Fruit fly (Drosophila melanogaster) whole organism, prepupa: ENCODE results near the gene PNPase.

ENCODE experiments used
- Blimp-1 ChIP-seq: fragments of 200-800 bp; sonication (Bioruptor generic); optimal IDR thresholded peaks from 3 replicates; lab custom pipeline; 2017; ENCODE audit warnings: missing biosample characterization, missing genetic modification characterization, mild to moderate bottlenecking, moderate library complexity, missing genetic modification reagents
- CG10631 ChIP-seq: fragments of 200-800 bp; sonication (Bioruptor generic); optimal IDR thresholded peaks from 2 replicates; lab custom pipeline; 2016; ENCODE audit warnings: missing biosample characterization, missing genetic modification characterization
- CG11294 ChIP-seq: fragments of 200-800 bp; sonication (Bioruptor generic); IDR thresholded peaks from 2 replicates; pipeline ENCODE4 v1.3.6; 2022; ENCODE audit warnings: missing biosample characterization, missing genetic modification characterization
- CG11902 ChIP-seq: fragments of 200-800 bp; sonication (Bioruptor generic); optimal IDR thresholded peaks from 3 replicates; lab custom pipeline; 2016; ENCODE audit warnings: missing biosample characterization, missing genetic modification characterization
- CG3032 ChIP-seq: fragments of 200-800 bp; optimal IDR thresholded peaks from 2 replicates; lab custom pipeline; 2019; ENCODE audit warnings: missing biosample characterization, mild to moderate bottlenecking, missing genetic modification characterization, moderate library complexity
- CG32006 ChIP-seq: fragments of 200-800 bp; sonication (Bioruptor generic); optimal IDR thresholded peaks from 3 replicates; lab custom pipeline; 2017; ENCODE audit warnings: missing biosample characterization, mild to moderate bottlenecking, missing genetic modification characterization
- CG34406 ChIP-seq: fragments of 200-800 bp; sonication (Bioruptor generic); optimal IDR thresholded peaks from 3 replicates; lab custom pipeline; 2016; ENCODE audit warnings: missing biosample characterization, missing genetic modification characterization
- CG4318 ChIP-seq: fragments of 200-800 bp; sonication (Bioruptor generic); optimal IDR thresholded peaks from 3 replicates; lab custom pipeline; 2017; ENCODE audit warnings: missing biosample characterization, mild to moderate bottlenecking, missing genetic modification characterization
- CG6276 ChIP-seq: fragments of 200-800 bp; sonication (Bioruptor generic); optimal IDR thresholded peaks from 2 replicates; lab custom pipeline; 2017; ENCODE audit warnings: missing biosample characterization, mild to moderate bottlenecking, missing genetic modification characterization
- CG6792 ChIP-seq: fragments of 200-800 bp; sonication (Bioruptor generic); optimal IDR thresholded peaks from 3 replicates; lab custom pipeline; 2016; ENCODE audit warnings: missing biosample characterization, missing genetic modification characterization
- CG6808 ChIP-seq: fragments of 200-800 bp; sonication (Bioruptor generic); optimal IDR thresholded peaks from 3 replicates; lab custom pipeline; 2017; ENCODE audit warnings: missing biosample characterization, missing genetic modification characterization, mild to moderate bottlenecking, moderate library complexity, missing genetic modification reagents
- CG7368 ChIP-seq: fragments of 200-800 bp; sonication (Bioruptor generic); optimal IDR thresholded peaks from 3 replicates; lab custom pipeline; 2016; ENCODE audit warnings: missing biosample characterization, missing genetic modification characterization
- CG8119 ChIP-seq: fragments of 200-800 bp; sonication (Bioruptor generic); IDR thresholded peaks from 3 replicates; pipeline ENCODE4 v1.3.6; 2022; ENCODE audit warnings: missing biosample characterization, missing genetic modification characterization
- CG8319 ChIP-seq: fragments of 200-800 bp; sonication (Bioruptor generic); optimal IDR thresholded peaks from 3 replicates; lab custom pipeline; 2016; ENCODE audit warnings: missing biosample characterization, missing genetic modification characterization
- Eip93F ChIP-seq: fragments of 200-800 bp; sonication (Bioruptor generic); optimal IDR thresholded peaks from 2 replicates; lab custom pipeline; 2016; ENCODE audit warnings: missing biosample characterization, mild to moderate bottlenecking, missing genetic modification characterization
- Ets21C ChIP-seq: fragments of 200-800 bp; sonication (Bioruptor generic); optimal IDR thresholded peaks from 3 replicates; lab custom pipeline; 2016; ENCODE audit warnings: missing biosample characterization, missing genetic modification characterization
- Ets96B ChIP-seq: fragments of 200-800 bp; optimal IDR thresholded peaks from 2 replicates; lab custom pipeline; 2019; ENCODE audit warnings: missing biosample characterization, mild to moderate bottlenecking, missing genetic modification characterization, moderate library complexity
- Hr38 ChIP-seq: sonication (Bioruptor generic); optimal IDR thresholded peaks from 2 replicates; lab custom pipeline; 2016; ENCODE audit warnings: missing biosample characterization, missing genetic modification characterization
- Hr4 ChIP-seq: fragments of 200-800 bp; sonication (Bioruptor generic); optimal IDR thresholded peaks from 3 replicates; lab custom pipeline; 2016; ENCODE audit warnings: missing biosample characterization, missing genetic modification characterization
- Met ChIP-seq: fragments of 200-800 bp; sonication (Bioruptor generic); optimal IDR thresholded peaks from 3 replicates; lab custom pipeline; 2016; ENCODE audit warnings: missing biosample characterization, missing genetic modification characterization
- OdsH ChIP-seq: fragments of 200-800 bp; sonication (Bioruptor generic); optimal IDR thresholded peaks from 3 replicates; lab custom pipeline; 2016; ENCODE audit warnings: missing biosample characterization, missing genetic modification characterization
- Sox102F ChIP-seq: fragments of 200-800 bp; sonication (Bioruptor generic); optimal IDR thresholded peaks from 2 replicates; lab custom pipeline; 2016; ENCODE audit warnings: missing biosample characterization, mild to moderate bottlenecking, missing genetic modification characterization
- Sox15 ChIP-seq: fragments of 200-800 bp; sonication (Bioruptor generic); optimal IDR thresholded peaks from 3 replicates; lab custom pipeline; 2016; ENCODE audit warnings: missing biosample characterization, missing genetic modification characterization
- acj6 ChIP-seq: fragments of 200-800 bp; sonication (Bioruptor generic); optimal IDR thresholded peaks from 3 replicates; lab custom pipeline; 2016; ENCODE audit warnings: missing biosample characterization, missing genetic modification characterization
- cyc ChIP-seq: fragments of 200-800 bp; sonication (Bioruptor generic); optimal IDR thresholded peaks from 3 replicates; lab custom pipeline; 2016; ENCODE audit warnings: missing biosample characterization, missing genetic modification characterization
- dac ChIP-seq: fragments of 200-800 bp; sonication (Bioruptor generic); optimal IDR thresholded peaks from 2 replicates; lab custom pipeline; 2017; ENCODE audit warnings: missing biosample characterization, mild to moderate bottlenecking, missing genetic modification characterization
- esn ChIP-seq: fragments of 200-800 bp; sonication (Bioruptor generic); optimal IDR thresholded peaks from 2 replicates; lab custom pipeline; 2016; ENCODE audit warnings: missing biosample characterization, mild to moderate bottlenecking, missing genetic modification characterization, moderate library complexity
- fd85E ChIP-seq: fragments of 200-800 bp; sonication (Bioruptor generic); optimal IDR thresholded peaks from 3 replicates; lab custom pipeline; 2016; ENCODE audit warnings: missing biosample characterization, missing genetic modification characterization
- net ChIP-seq: fragments of 200-800 bp; sonication (Bioruptor generic); optimal IDR thresholded peaks from 3 replicates; lab custom pipeline; 2016; ENCODE audit warnings: missing biosample characterization, missing genetic modification characterization
- spab ChIP-seq: fragments of 200-800 bp; sonication (Bioruptor generic); optimal IDR thresholded peaks from 2 replicates; lab custom pipeline; 2017; ENCODE audit warnings: missing biosample characterization, mild to moderate bottlenecking, missing genetic modification characterization, missing genetic modification reagents
- ss ChIP-seq, 2 experiments: fragments of 200-800 bp; sonication (Bioruptor generic); optimal IDR thresholded peaks; 2 replicates in 1 of 2; 3 replicates in 1 of 2; lab custom pipeline; 2017 to 2018; ENCODE audit warnings: mild to moderate bottlenecking in 2 of 2, missing biosample characterization in 2 of 2, missing genetic modification characterization in 2 of 2, moderate library complexity in 1 of 2
- svp ChIP-seq: fragments of 200-800 bp; sonication (Bioruptor generic); peaks from one replicate; lab custom pipeline; 2016; ENCODE audit warnings: missing biosample characterization, missing genetic modification characterization

PNPase gene

dm6 chr3R:31404499-31405276 is 564 bp downstream of the PNPase start, which contains the start of gene Gprk2 (continued):
- peak; percentile 100 for TF ChIP-seq Ets96B (tag; lab: Kevin White, UChicago)
- peak; percentile 100 for TF ChIP-seq Sox102F (GFP tag; lab: Kevin White, UChicago)
- TF ChIP-seq cyc (GFP tag; lab: Kevin White, UChicago) = peak; percentile 100
- peak; percentile 99 for TF ChIP-seq fd85E (GFP tag; lab: Kevin White, UChicago)
- TF ChIP-seq esn = peak; percentile 100
- peak; percentile 99 for TF ChIP-seq CG6808 (GFP tag; lab: Kevin White, UChicago)
- TF ChIP-seq CG10631 (GFP tag; lab: Kevin White, UChicago) = peak; percentile 100
- TF ChIP-seq svp (GFP tag; lab: Kevin White, UChicago) = peak; percentile 100
- peak; percentile 100 for TF ChIP-seq CG6276
- peak; percentile 100 for TF ChIP-seq Eip93F (GFP tag; lab: Kevin White, UChicago)
- TF ChIP-seq CG4318 (GFP tag; lab: Kevin White, UChicago) = peak; percentile 100
- TF ChIP-seq spab (GFP tag; lab: Kevin White, UChicago) = peak; percentile 100
- peak; percentile 99 for TF ChIP-seq CG8319 (GFP tag; lab: Kevin White, UChicago)
- peak; percentile 99 for TF ChIP-seq Blimp-1 (GFP tag; lab: Kevin White, UChicago)
- TF ChIP-seq CG7368 (GFP tag; lab: Kevin White, UChicago) = peak; percentile 100
- peak; percentile 100 for TF ChIP-seq CG6792 (GFP tag; lab: Kevin White, UChicago)
- TF ChIP-seq CG8119 (GFP tag; lab: Robert Waterston, UW) = peak; percentile 100
- peak; percentile 100 for TF ChIP-seq Sox15 (GFP tag; lab: Kevin White, UChicago)
- peak; percentile 100 for TF ChIP-seq Met (GFP tag; lab: Kevin White, UChicago)
- peak; percentile 99 to 100 for TF ChIP-seq ss (GFP tag; optimal IDR thresholded peaks at IDR 0.05; lab: Kevin White, UChicago)
- TF ChIP-seq CG11294 (GFP tag; lab: Robert Waterston, UW) = peak; percentile 100
- TF ChIP-seq Hr38 (GFP tag; lab: Kevin White, UChicago) = peak; percentile 99
- TF ChIP-seq CG11902 = peak; percentile 100
- peak; percentile 100 for TF ChIP-seq dac

dm6 chr3R:31395222-31395831 is 9.9 kb downstream of the PNPase start, which contains the start of the genes Ugt35D1 and Gcn2:
Ugt35D1 (minus strand) TSS chr3R:31395304.
Gcn2 (plus strand) TSS chr3R:31395660.
- TF ChIP-seq esn (no peak), Blimp-1 (GFP tag; lab: Kevin White, UChicago) (no peak), Hr4 (no peak), cyc (GFP tag; lab: Kevin White, UChicago) (no peak), CG32006 (GFP tag; lab: Kevin White, UChicago) (no peak), CG3032 (tag; lab: Kevin White, UChicago) (no peak), CG8119 (GFP tag; lab: Robert Waterston, UW) (no peak), Sox102F (GFP tag; lab: Kevin White, UChicago) (no peak), acj6 (GFP tag; lab: Kevin White, UChicago) (no peak), CG10631 (GFP tag; lab: Kevin White, UChicago) (no peak)
- TF ChIP-seq, all 60 proteins: peak for 0

- TF ChIP-seq CG10631 (GFP tag; lab: Kevin White, UChicago) = no peak
- no peak for TF ChIP-seq CG34406 (GFP tag; lab: Kevin White, UChicago)
- TF ChIP-seq Ets21C = no peak
- TF ChIP-seq OdsH (GFP tag; lab: Kevin White, UChicago) = no peak
- TF ChIP-seq net (GFP tag; lab: Kevin White, UChicago) = no peak
These were observed 11.8 kb downstream of the PNPase start, which contains the start of gene CG31204 for dm6 chr3R:31393427-31393826. CG31204 (minus strand) TSS chr3R:31393527.
